Fruit fly (Drosophila melanogaster): ENCODE results near the gene Cpr97Eb.

Gene Cpr97Eb

dm6 chr3R:27111784-27112602 is 21.1 kb upstream of the Cpr97Eb start, which contains the start of the genes gb and CG5815:
TSS of gene gb (minus strand) at chr3R:27112270.
TSS of gene CG5815 (plus strand) at chr3R:27112566.
- TF ChIP-seq CG4617 (GFP tag; optimal IDR thresholded peaks at IDR 0.05; ENCODE audit: borderline replicate concordance) (peak; percentile 70), Gug (GFP tag; IDR thresholded peaks at IDR 0.05) (peak; percentile 91), row (GFP tag; IDR thresholded peaks at IDR 0.05) (peak; percentile 97), ham (GFP tag; IDR thresholded peaks at IDR 0.05) (peak; percentile 48; the same call in 1 of the 2 replicates), CG18011 (GFP tag; optimal IDR thresholded peaks at IDR 0.05) (peak; percentile 80), CG10267 (tag; optimal IDR thresholded peaks at IDR 0.05) (peak; percentile 82), lbe (GFP tag; optimal IDR thresholded peaks at IDR 0.05) (peak; percentile 90), CTCF (GFP tag; optimal IDR thresholded peaks at IDR 0.05) (peak; percentile 17), lmd (GFP tag; IDR thresholded peaks at IDR 0.05) (peak; percentile 91), CG10979 (tag; optimal IDR thresholded peaks at IDR 0.05) (peak; percentile 83), CG30403 (GFP tag; optimal IDR thresholded peaks at IDR 0.05) (peak; percentile 94), NFAT (GFP tag; IDR thresholded peaks at IDR 0.05) (peak; percentile 90), Meics (GFP tag; optimal IDR thresholded peaks at IDR 0.05) (peak; percentile 91), PHDP (tag; optimal IDR thresholded peaks at IDR 0.05) (peak; percentile 92), cato (GFP tag; optimal IDR thresholded peaks at IDR 0.05; ENCODE audit: borderline replicate concordance) (peak; percentile 81), CG3163 (GFP tag; optimal IDR thresholded peaks at IDR 0.05) (peak; percentile 20), sc (optimal IDR thresholded peaks at IDR 0.05) (no peak), sc (GFP tag; optimal IDR thresholded peaks at IDR 0.05) (peak; percentile 76), CG10209 (GFP tag; optimal IDR thresholded peaks at IDR 0.05) (peak; percentile 89), gce (GFP tag; IDR thresholded peaks at IDR 0.05) (peak; percentile 84), Gsc (GFP tag; IDR thresholded peaks at IDR 0.05) (no peak), tx (GFP tag; optimal IDR thresholded peaks at IDR 0.05) (peak; percentile 59), schlank (tag; optimal IDR thresholded peaks at IDR 0.05) (peak; percentile 72), Fer2 (tag; optimal IDR thresholded peaks at IDR 0.05) (peak; percentile 87), otp (GFP tag; IDR thresholded peaks at IDR 0.05) (peak; percentile 85), pnt (GFP tag; optimal IDR thresholded peaks at IDR 0.05) (peak; percentile 50), ssp (GFP tag; IDR thresholded peaks at IDR 0.05) (peak; percentile 83), CG16815 (GFP tag; optimal IDR thresholded peaks at IDR 0.05) (peak; percentile 90), ap (GFP tag; IDR thresholded peaks at IDR 0.05) (peak; percentile 81), Hey (tag; optimal IDR thresholded peaks at IDR 0.05) (peak; percentile 38), Taf1 (GFP tag; IDR thresholded peaks at IDR 0.05) (peak; percentile 82), CG9797 (GFP tag; optimal IDR thresholded peaks at IDR 0.05) (peak; percentile 83), CG10565 (GFP tag; optimal IDR thresholded peaks at IDR 0.05) (peak; percentile 32), CG18262 (tag; optimal IDR thresholded peaks at IDR 0.05) (peak; percentile 87), CG14860 (GFP tag; IDR thresholded peaks at IDR 0.05; ENCODE audit: partially characterized antibody) (peak; percentile 97), wdn (GFP tag; IDR thresholded peaks at IDR 0.05) (peak; percentile 89), crc (GFP tag; optimal IDR thresholded peaks at IDR 0.05) (peak; percentile 49), CG10321 (GFP tag; IDR thresholded peaks at IDR 0.05) (peak; percentile 65), mirr (GFP tag; optimal IDR thresholded peaks at IDR 0.05) (peak; percentile 64), Hr51 (GFP tag; optimal IDR thresholded peaks at IDR 0.05) (peak; percentile 87 to 89), C15 (GFP tag; IDR thresholded peaks at IDR 0.05) (peak; percentile 75; the same call in 2 of the 3 replicates), Doc3 (GFP tag; IDR thresholded peaks at IDR 0.05; ENCODE audit: partially characterized antibody) (peak; percentile 98), jing (GFP tag; optimal IDR thresholded peaks at IDR 0.05) (peak; percentile 76), CG6254 (GFP tag; optimal IDR thresholded peaks at IDR 0.05) (peak; percentile 92), ERR (GFP tag; optimal IDR thresholded peaks at IDR 0.05) (peak; percentile 61), sens (GFP tag) (peak; percentile 97), CG8359 (GFP tag; optimal IDR thresholded peaks at IDR 0.05; ENCODE audit: borderline replicate concordance) (peak; percentile 70), Bdp1 (GFP tag; optimal IDR thresholded peaks at IDR 0.05) (peak; percentile 77), CG1024 (GFP tag; IDR thresholded peaks at IDR 0.05) (peak; percentile 70; the same call in 1 of the 2 replicates), Sox100B (GFP tag; optimal IDR thresholded peaks at IDR 0.05) (no peak)
